Fruit fly (Drosophila melanogaster) whole organism, embryonic: Measurements from ENCODE around the gene Sqor.

ENCODE experiments used
- CG4360 ChIP-seq: fragments of 200-800 bp; sonication (Bioruptor generic); IDR thresholded peaks from 2 replicates; pipeline ENCODE4 v1.3.6; 2022; ENCODE audit warnings: missing biosample characterization, missing genetic modification characterization
- NFAT ChIP-seq: fragments of 200-800 bp; sonication (Bioruptor generic); IDR thresholded peaks from 2 replicates; pipeline ENCODE4 v1.3.6; 2022; ENCODE audit warnings: missing biosample characterization, missing genetic modification characterization
- Ptx1 ChIP-seq: fragments of 200-800 bp; sonication (Bioruptor generic); IDR thresholded peaks from 2 replicates; pipeline ENCODE4 v1.3.6; 2022; ENCODE audit warnings: missing biosample characterization, missing genetic modification characterization
- dmrt99B ChIP-seq: fragments of 200-800 bp; sonication (Bioruptor generic); optimal IDR thresholded peaks from 2 replicates; lab custom pipeline; 2018; ENCODE audit warnings: missing biosample characterization, mild to moderate bottlenecking, missing genetic modification characterization, moderate library complexity

DNA sequence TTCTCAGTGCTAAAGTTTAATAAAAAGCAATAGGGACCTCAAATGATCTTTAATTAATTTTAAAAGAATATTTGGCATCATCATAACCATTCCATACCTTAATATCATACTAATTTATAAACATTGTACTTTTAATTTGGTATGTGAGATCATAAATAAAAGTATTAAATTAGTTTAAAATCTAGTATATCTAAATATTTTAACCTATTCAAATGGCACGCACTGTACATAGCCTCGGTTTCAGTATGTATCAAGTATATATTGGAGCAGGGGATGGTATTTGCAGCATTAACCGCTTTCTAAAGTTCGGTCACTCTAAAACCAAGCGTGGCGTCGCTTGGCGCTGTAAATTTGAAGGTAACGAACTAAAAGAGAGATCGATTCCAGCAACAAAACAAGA is 2.5 kb downstream of the Sqor start, which contains the start of gene pav:
- TF ChIP-seq NFAT (GFP tag; lab: Robert Waterston, UW) (peak; percentile 19; the same call in 1 of the 2 replicates), Ptx1 (GFP tag; lab: Robert Waterston, UW) (peak; percentile 44; the same call in 1 of the 2 replicates), dmrt99B (tag; lab: Kevin White, UChicago) (no peak), CG4360 (no peak)
